Fruit fly (Drosophila melanogaster) whole organism, pupa: Measurements from ENCODE around the gene xmas.

Experiments used
- CG10348 ChIP-seq: fragments of 200-800 bp; sonication (Bioruptor generic); IDR thresholded peaks from 2 replicates; pipeline ENCODE4 v1.3.6; 2022; ENCODE audit warnings: missing biosample characterization, missing genetic modification characterization
- CG12605 ChIP-seq: fragments of 200-800 bp; sonication (Bioruptor generic); IDR thresholded peaks from 2 replicates; pipeline ENCODE4 v1.3.6; 2022; ENCODE audit warnings: missing biosample characterization, missing genetic modification characterization
- CG13204 ChIP-seq: fragments of 200-800 bp; sonication (Bioruptor generic); optimal IDR thresholded peaks from 2 replicates; lab custom pipeline; 2018; ENCODE audit warnings: missing biosample characterization, mild to moderate bottlenecking, missing genetic modification characterization, moderate library complexity
- CG14655 ChIP-seq: fragments of 200-800 bp; sonication (Bioruptor generic); optimal IDR thresholded peaks from 3 replicates; lab custom pipeline; 2017; ENCODE audit warnings: mild to moderate bottlenecking, missing biosample characterization, missing genetic modification reagents, missing genetic modification characterization
- CG15710 ChIP-seq: fragments of 200-800 bp; sonication (Bioruptor generic); optimal IDR thresholded peaks from 2 replicates; lab custom pipeline; 2018; ENCODE audit warnings: missing biosample characterization, mild to moderate bottlenecking, missing genetic modification characterization, moderate library complexity
- CG17806 ChIP-seq: fragments of 200-800 bp; sonication (Bioruptor generic); optimal IDR thresholded peaks from 2 replicates; lab custom pipeline; 2018; ENCODE audit warnings: missing biosample characterization, mild to moderate bottlenecking, missing genetic modification characterization, moderate library complexity
- CG32121 ChIP-seq: fragments of 200-800 bp; sonication (Bioruptor generic); IDR thresholded peaks from 2 replicates; pipeline ENCODE4 v1.3.6; 2022; ENCODE audit warnings: missing biosample characterization, missing genetic modification characterization
- CG34367 ChIP-seq: fragments of 200-800 bp; sonication (Bioruptor generic); optimal IDR thresholded peaks from 2 replicates; lab custom pipeline; 2018; ENCODE audit warnings: missing biosample characterization, mild to moderate bottlenecking, missing genetic modification characterization
- CG4496 ChIP-seq: fragments of 200-800 bp; sonication (Bioruptor generic); IDR thresholded peaks from 3 replicates; pipeline ENCODE4 v1.3.6; 2022; ENCODE audit warnings: missing biosample characterization, missing genetic modification characterization
- CG8159 ChIP-seq: fragments of 200-800 bp; sonication (Bioruptor generic); optimal IDR thresholded peaks from 3 replicates; lab custom pipeline; 2018; ENCODE audit warnings: missing biosample characterization, mild to moderate bottlenecking, missing genetic modification characterization, moderate library complexity
- CG8301 ChIP-seq: fragments of 200-800 bp; sonication (Bioruptor generic); optimal IDR thresholded peaks from 2 replicates; lab custom pipeline; 2018; ENCODE audit warnings: missing biosample characterization, mild to moderate bottlenecking, missing genetic modification characterization
- CG9948 ChIP-seq: fragments of 200-800 bp; sonication (Bioruptor generic); optimal IDR thresholded peaks from 2 replicates; lab custom pipeline; 2018; ENCODE audit warnings: missing biosample characterization, mild to moderate bottlenecking, missing genetic modification characterization, moderate library complexity
- D1 ChIP-seq: fragments of 200-800 bp; sonication (Bioruptor generic); optimal IDR thresholded peaks from 2 replicates; lab custom pipeline; 2018; ENCODE audit warnings: missing biosample characterization, mild to moderate bottlenecking, missing genetic modification characterization, moderate library complexity
- EcR ChIP-seq: fragments of 200-800 bp; sonication (Bioruptor generic); optimal IDR thresholded peaks from 3 replicates; lab custom pipeline; 2019; ENCODE audit warnings: missing biosample characterization, missing genetic modification characterization, mild to moderate bottlenecking, moderate library complexity, missing genetic modification reagents
- Ets98B ChIP-seq: fragments of 200-800 bp; sonication (Bioruptor generic); IDR thresholded peaks from 2 replicates; pipeline ENCODE4 v1.3.6; 2022; ENCODE audit warnings: missing biosample characterization, missing genetic modification characterization
- Pif1A ChIP-seq: fragments of 200-800 bp; sonication (Bioruptor generic); optimal IDR thresholded peaks from 3 replicates; lab custom pipeline; 2016; ENCODE audit warnings: missing biosample characterization, missing genetic modification characterization
- Pif1B ChIP-seq: fragments of 200-800 bp; sonication (Bioruptor generic); optimal IDR thresholded peaks from 3 replicates; lab custom pipeline; 2016; ENCODE audit warnings: missing biosample characterization, missing genetic modification characterization
- Snoo ChIP-seq: fragments of 200-800 bp; sonication (Bioruptor generic); optimal IDR thresholded peaks from 3 replicates; lab custom pipeline; 2017; ENCODE audit warnings: missing biosample characterization, mild to moderate bottlenecking, missing genetic modification characterization, inconsistent platforms
- fd96Ca ChIP-seq: fragments of 200-800 bp; sonication (Bioruptor generic); IDR thresholded peaks from 3 replicates; pipeline ENCODE4 v1.3.6; 2022; ENCODE audit warnings: missing biosample characterization, missing genetic modification characterization
- gl ChIP-seq: fragments of 200-800 bp; sonication (Bioruptor generic); optimal IDR thresholded peaks from 2 replicates; lab custom pipeline; 2018; ENCODE audit warnings: missing biosample characterization, mild to moderate bottlenecking, missing genetic modification characterization
- rn ChIP-seq: fragments of 200-800 bp; sonication (Bioruptor generic); IDR thresholded peaks from 2 replicates; pipeline ENCODE4 v1.3.6; 2022; ENCODE audit warnings: missing biosample characterization, missing genetic modification characterization

The xmas gene

dm6 chrX:17188167-17188566, 29.1 kb upstream of the xmas start:
- no peak for TF ChIP-seq Snoo (tag; lab: Kevin White, UChicago)
- TF ChIP-seq Ets98B (GFP tag; lab: Robert Waterston, UW) = no peak
- no peak for TF ChIP-seq EcR (GFP tag; lab: Kevin White, UChicago)
- TF ChIP-seq CG14655 = no peak
- TF ChIP-seq rn (GFP tag; lab: Robert Waterston, UW) = no peak
- no peak for TF ChIP-seq CG8159
- TF ChIP-seq CG9948 = no peak
- TF ChIP-seq CG32121 = no peak
- no peak for TF ChIP-seq CG10348 (GFP tag; lab: Robert Waterston, UW)
- no peak for TF ChIP-seq CG17806 (tag; lab: Kevin White, UChicago)
- TF ChIP-seq Pif1A (GFP tag; lab: Kevin White, UChicago) = no peak
- no peak for TF ChIP-seq CG8301
- no peak for TF ChIP-seq gl (tag; lab: Kevin White, UChicago)
- no peak for TF ChIP-seq CG12605 (GFP tag; lab: Robert Waterston, UW)
- no peak for TF ChIP-seq CG34367
- no peak for TF ChIP-seq D1 (tag; lab: Kevin White, UChicago)

DNA sequence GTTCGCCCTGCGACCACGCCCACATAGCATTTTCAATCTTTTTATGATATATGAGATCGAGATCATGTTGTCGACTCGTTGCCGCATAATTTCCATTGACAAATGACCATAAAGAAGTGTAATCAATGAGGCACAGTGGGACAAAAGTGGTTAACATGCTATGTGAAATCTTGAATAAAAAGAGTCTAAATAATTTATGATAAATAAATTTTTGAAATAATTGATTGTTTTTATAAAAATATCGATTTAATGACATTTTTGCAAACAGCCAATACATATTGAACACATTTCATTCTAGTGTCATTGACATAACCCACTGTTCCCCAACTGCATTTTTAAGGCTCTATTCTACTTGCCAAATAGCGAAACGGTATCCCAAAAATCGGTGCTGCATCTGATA, 28.4 kb upstream of the xmas start:
- TF ChIP-seq CG32121 (peak; percentile 57; the same call in 1 of the 2 replicates), fd96Ca (GFP tag; lab: Robert Waterston, UW) (0 out of 3 replicates have a peak, but pooled peaks have one; percentile 28), CG10348 (GFP tag; lab: Robert Waterston, UW) (no peak), Ets98B (GFP tag; lab: Robert Waterston, UW) (peak; percentile 54), CG8301 (peak; percentile 20), Pif1B (GFP tag; lab: Kevin White, UChicago) (peak; percentile 2), CG17806 (tag; lab: Kevin White, UChicago) (peak; percentile 20), CG14655 (peak; percentile 12), CG8159 (no peak), Snoo (tag; lab: Kevin White, UChicago) (no peak), CG15710 (no peak), D1 (tag; lab: Kevin White, UChicago) (no peak), CG34367 (no peak), EcR (GFP tag; lab: Kevin White, UChicago) (no peak), CG12605 (GFP tag; lab: Robert Waterston, UW) (0 out of 2 replicates have a peak, but pooled peaks have one; percentile 36), rn (GFP tag; lab: Robert Waterston, UW) (no peak), CG13204 (GFP tag; lab: Kevin White, UChicago) (no peak), Pif1A (GFP tag; lab: Kevin White, UChicago) (peak; percentile 30), gl (tag; lab: Kevin White, UChicago) (no peak), CG4496 (GFP tag; lab: Robert Waterston, UW) (peak; percentile 73), CG9948 (peak; percentile 4)

DNA sequence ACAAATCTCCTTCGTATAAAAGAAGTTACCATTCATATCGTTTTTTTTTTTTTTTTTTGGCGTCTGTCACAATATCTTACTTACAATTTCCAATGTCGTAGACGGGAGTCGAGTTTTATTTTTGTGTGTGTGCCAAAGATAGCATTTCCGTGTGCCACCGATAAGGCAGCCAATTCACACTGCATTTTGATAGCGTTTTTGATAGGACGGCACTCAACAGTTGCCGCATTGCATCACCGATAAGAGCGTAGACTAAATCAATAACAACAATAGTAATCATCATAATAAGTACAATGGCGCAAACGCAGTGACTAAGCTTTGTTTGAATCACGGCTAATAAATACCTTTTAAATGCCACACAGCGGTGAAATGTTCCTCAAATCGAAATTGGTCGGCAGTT, 27.3 kb upstream of the xmas start:
- no peak for TF ChIP-seq CG12605 (GFP tag; lab: Robert Waterston, UW)
- no peak for TF ChIP-seq rn (GFP tag; lab: Robert Waterston, UW)
- no peak for TF ChIP-seq Pif1A (GFP tag; lab: Kevin White, UChicago)
- no peak for TF ChIP-seq D1 (tag; lab: Kevin White, UChicago)
- no peak for TF ChIP-seq Ets98B (GFP tag; lab: Robert Waterston, UW)
- no peak for TF ChIP-seq CG8159
- no peak for TF ChIP-seq CG34367
- no peak for TF ChIP-seq CG15710
- no peak for TF ChIP-seq EcR (GFP tag; lab: Kevin White, UChicago)
- TF ChIP-seq gl (tag; lab: Kevin White, UChicago) = no peak
- no peak for TF ChIP-seq CG13204 (GFP tag; lab: Kevin White, UChicago)
- no peak for TF ChIP-seq fd96Ca (GFP tag; lab: Robert Waterston, UW)
- no peak for TF ChIP-seq CG4496 (GFP tag; lab: Robert Waterston, UW)

dm6 chrX:17183486-17183885, 24.4 kb upstream of the xmas start:
- TF ChIP-seq Pif1A (GFP tag; lab: Kevin White, UChicago) = no peak
- TF ChIP-seq Snoo (tag; lab: Kevin White, UChicago) = no peak
- TF ChIP-seq gl (tag; lab: Kevin White, UChicago) = no peak
- TF ChIP-seq Pif1B (GFP tag; lab: Kevin White, UChicago) = no peak
- TF ChIP-seq CG8301 = no peak
- TF ChIP-seq CG13204 (GFP tag; lab: Kevin White, UChicago) = no peak
- no peak for TF ChIP-seq D1 (tag; lab: Kevin White, UChicago)
- no peak for TF ChIP-seq CG14655
- TF ChIP-seq CG4496 (GFP tag; lab: Robert Waterston, UW) = no peak
- no peak for TF ChIP-seq CG32121

DNA sequence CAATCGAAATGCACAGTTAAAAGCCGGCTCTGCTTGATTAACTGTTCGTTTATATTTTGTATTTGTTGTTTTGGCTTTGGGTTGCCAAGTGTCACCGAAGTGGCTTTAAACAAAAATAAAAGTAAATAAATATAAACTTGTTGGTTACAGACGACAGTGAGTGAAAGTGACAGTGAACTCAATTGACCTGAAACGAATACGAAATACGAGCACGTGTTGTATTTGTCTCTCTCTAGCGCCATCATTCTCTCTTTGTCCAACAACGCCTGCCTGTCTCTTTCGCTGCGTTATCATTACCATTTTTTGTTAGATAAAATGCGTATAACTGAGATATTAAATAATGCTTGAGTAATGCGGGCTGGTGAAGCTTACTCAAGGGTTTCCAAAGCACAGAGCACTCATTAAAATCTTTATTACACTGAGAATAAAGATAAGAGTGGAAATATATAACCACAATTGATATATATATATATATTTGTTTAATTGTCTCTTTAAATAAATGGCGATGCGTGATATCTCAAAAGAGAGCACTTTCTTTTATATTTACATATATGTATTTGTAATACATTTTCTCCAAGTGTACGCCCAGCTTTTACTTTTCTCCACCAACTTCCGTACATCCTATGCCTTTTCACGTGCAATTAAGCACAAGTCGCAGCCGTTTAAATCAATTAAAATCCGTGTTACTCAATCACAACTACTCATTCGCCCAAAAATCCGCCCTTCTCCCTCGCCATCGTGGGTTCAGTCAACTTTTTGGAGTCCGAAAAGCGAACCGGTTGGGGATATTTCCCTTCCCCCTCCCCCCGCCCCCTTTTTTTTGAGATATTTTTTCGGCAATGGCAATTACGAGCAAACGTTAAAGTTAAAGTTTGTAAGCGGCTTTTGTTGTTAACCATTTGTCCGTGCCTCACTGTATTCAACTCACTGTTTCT, 22.4 kb upstream of the xmas start:
- TF ChIP-seq CG8159 = no peak
- no peak for TF ChIP-seq CG34367
- TF ChIP-seq Snoo (tag; lab: Kevin White, UChicago) = peak; percentile 41
- no peak for TF ChIP-seq CG13204 (GFP tag; lab: Kevin White, UChicago)
- TF ChIP-seq CG12605 (GFP tag; lab: Robert Waterston, UW) = no peak
- 0 out of 2 replicates have a peak, but pooled peaks have one; percentile 8 for TF ChIP-seq CG32121
- no peak for TF ChIP-seq CG17806 (tag; lab: Kevin White, UChicago)
- TF ChIP-seq Ets98B (GFP tag; lab: Robert Waterston, UW) = no peak
